Fruit fly (Drosophila melanogaster): ENCODE results near the gene Tengl3.

DNA sequence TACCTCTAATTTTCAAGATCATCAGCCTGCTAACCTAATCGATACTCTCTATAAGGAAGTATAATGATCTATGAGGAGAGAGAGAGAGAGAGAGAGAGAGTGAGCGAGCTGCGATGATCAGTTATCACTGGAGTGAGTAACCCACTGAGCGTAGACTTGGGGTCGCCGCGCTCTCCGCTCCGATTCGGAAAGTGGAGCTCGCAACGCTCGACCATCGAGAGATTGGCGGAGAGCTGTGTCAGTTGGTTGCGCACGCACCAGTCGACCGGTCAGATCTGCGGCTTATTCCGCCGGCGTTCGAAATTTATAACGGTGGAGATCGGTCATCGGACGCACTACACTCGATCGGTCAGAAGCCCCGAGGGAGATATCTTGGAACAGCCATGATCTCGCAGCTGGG is 4.1 kb upstream of the Tengl3 start, which contains the start of gene CG4267:
- TF ChIP-seq usp (GFP tag; optimal IDR thresholded peaks at IDR 0.05) (no peak), br (GFP tag; optimal IDR thresholded peaks at IDR 0.05) (no peak), CG9705 (GFP tag; optimal IDR thresholded peaks at IDR 0.05) (no peak), Dfd (GFP tag; optimal IDR thresholded peaks at IDR 0.05) (no peak), rgr (GFP tag; optimal IDR thresholded peaks at IDR 0.05) (no peak), h (GFP tag; optimal IDR thresholded peaks at IDR 0.05) (peak; percentile 11), Hnf4 (GFP tag; optimal IDR thresholded peaks at IDR 0.05) (no peak)

Data from whole organism, wandering third instar larva.